Worm (Caenorhabditis elegans) whole organism, L4 larva: Measurements from ENCODE around the gene EEED8.12.

Source experiments
- F10B5.3 ChIP-seq: sonication (generic microtip); optimal IDR thresholded peaks from 2 replicates; lab custom pipeline; 2016; ENCODE audit warnings: mild to moderate bottlenecking, missing genetic modification characterization, missing compliant biosample characterization
- F26F4.8 ChIP-seq: fragments of 200-800 bp; sonication (Bioruptor generic); conservative IDR thresholded peaks from 2 replicates; pipeline ENCODE4 v1.3.6; 2022; ENCODE audit warnings: missing genetic modification characterization, missing compliant biosample characterization
- F49E8.2 ChIP-seq: sonication (generic microtip); optimal IDR thresholded peaks from 2 replicates; lab custom pipeline; 2016; ENCODE audit warnings: missing compliant biosample characterization, mild to moderate bottlenecking, missing genetic modification characterization, borderline replicate concordance
- R02D3.7 ChIP-seq: fragments of 150-350 bp; sonication (generic microtip); optimal IDR thresholded peaks from 3 replicates; lab custom pipeline; 2014; ENCODE audit warnings: missing biosample characterization, missing genetic modification characterization
- T20F7.1 ChIP-seq: fragments of 200-800 bp; sonication (Bioruptor generic); optimal IDR thresholded peaks from 2 replicates; lab custom pipeline; 2018; ENCODE audit warnings: mild to moderate bottlenecking, missing genetic modification characterization, missing compliant biosample characterization
- Y105C5A.15 ChIP-seq: fragments of 200-800 bp; sonication (Bioruptor generic); IDR thresholded peaks from 2 replicates; pipeline ENCODE4 v1.3.6; 2022; ENCODE audit warnings: missing genetic modification characterization, missing compliant biosample characterization
- Y75B8A.6 ChIP-seq: fragments of 200-800 bp; sonication (Bioruptor generic); IDR thresholded peaks from 2 replicates; pipeline ENCODE4 v1.3.6; 2022; ENCODE audit warnings: missing genetic modification reagents, missing genetic modification characterization, missing compliant biosample characterization
- ZK546.5 ChIP-seq, 2 experiments: sonication (generic microtip); optimal IDR thresholded peaks; 2 replicates each; lab custom pipeline; 2017; ENCODE audit warnings: missing biosample characterization in 2 of 2, missing genetic modification characterization in 2 of 2
- ama-1 ChIP-seq: fragments of 150-350 bp; optimal IDR thresholded peaks from 2 replicates; lab custom pipeline; 2014; ENCODE audit warnings: inconsistent platforms, mixed read lengths
- arid-1 ChIP-seq: fragments of 200-800 bp; sonication (Bioruptor generic); conservative IDR thresholded peaks from 2 replicates; pipeline ENCODE4 v1.3.6; 2022; ENCODE audit warnings: missing genetic modification reagents, missing genetic modification characterization, missing compliant biosample characterization
- attf-4 ChIP-seq: sonication (generic microtip); optimal IDR thresholded peaks from 3 replicates; lab custom pipeline; 2017; ENCODE audit warnings: missing biosample characterization, missing genetic modification characterization
- ceh-20 ChIP-seq: fragments of 200-800 bp; sonication (Bioruptor generic); IDR thresholded peaks from 2 replicates; pipeline ENCODE4 v1.3.6; 2022; ENCODE audit warnings: missing genetic modification reagents, missing genetic modification characterization, missing compliant biosample characterization
- ceh-28 ChIP-seq: fragments of 150-350 bp; optimal IDR thresholded peaks from 2 replicates; lab custom pipeline; 2014; ENCODE audit warnings: missing biosample characterization, missing genetic modification reagents, missing genetic modification characterization
- ceh-62 ChIP-seq: sonication (generic microtip); optimal IDR thresholded peaks from 2 replicates; lab custom pipeline; 2017; ENCODE audit warnings: missing biosample characterization, missing genetic modification characterization
- ces-1 ChIP-seq: fragments of 150-350 bp; sonication (generic microtip); optimal IDR thresholded peaks from 4 replicates; lab custom pipeline; 2014; ENCODE audit warnings: missing biosample characterization, missing genetic modification reagents, missing genetic modification characterization
- cey-2 ChIP-seq: sonication (generic microtip); optimal IDR thresholded peaks from 3 replicates; lab custom pipeline; 2017; ENCODE audit warnings: missing genetic modification characterization, mild to moderate bottlenecking, missing compliant biosample characterization, antibody characterized with exemption, borderline replicate concordance; ENCODE audit not compliant: insufficient read depth
- daf-19 ChIP-seq: fragments of 200-800 bp; sonication (Bioruptor generic); conservative IDR thresholded peaks from 2 replicates; pipeline ENCODE4 v1.3.6; 2022; ENCODE audit warnings: missing genetic modification characterization, missing compliant biosample characterization
- daf-8 ChIP-seq: fragments of 200-800 bp; sonication (Bioruptor generic); IDR thresholded peaks from 2 replicates; pipeline ENCODE4 v1.3.6; 2022; ENCODE audit warnings: missing genetic modification characterization, missing compliant biosample characterization
- dmd-6 ChIP-seq: fragments of 200-800 bp; sonication (Bioruptor generic); IDR thresholded peaks from 2 replicates; pipeline ENCODE4 v1.3.6; 2022; ENCODE audit warnings: missing genetic modification reagents, missing genetic modification characterization, missing compliant biosample characterization
- dpl-1 ChIP-seq: fragments of 150-350 bp; optimal IDR thresholded peaks from 2 replicates; lab custom pipeline; 2014; ENCODE audit warnings: missing biosample characterization, missing genetic modification reagents, missing genetic modification characterization
- duxl-1 ChIP-seq: sonication (generic microtip); optimal IDR thresholded peaks from 2 replicates; lab custom pipeline; 2016; ENCODE audit warnings: mild to moderate bottlenecking, missing genetic modification characterization, moderate library complexity, missing compliant biosample characterization; ENCODE audit not compliant: poor library complexity
- dve-1 ChIP-seq: sonication (generic microtip); optimal IDR thresholded peaks from 2 replicates; lab custom pipeline; 2017; ENCODE audit warnings: antibody characterized with exemption, mild to moderate bottlenecking, missing genetic modification characterization, missing compliant biosample characterization; ENCODE audit not compliant: insufficient read depth
- egl-27 ChIP-seq: sonication (generic microtip); optimal IDR thresholded peaks from 3 replicates; lab custom pipeline; 2017; ENCODE audit warnings: missing biosample characterization, missing genetic modification reagents, missing genetic modification characterization
- egl-43 ChIP-seq: fragments of 200-800 bp; sonication (Bioruptor generic); IDR thresholded peaks from 2 replicates; pipeline ENCODE4 v1.3.6; 2022; ENCODE audit warnings: missing genetic modification reagents, missing genetic modification characterization, missing compliant biosample characterization
- fos-1 ChIP-seq: fragments of 150-350 bp; optimal IDR thresholded peaks from 2 replicates; lab custom pipeline; 2014; ENCODE audit warnings: missing biosample characterization, missing genetic modification characterization
- hif-1 ChIP-seq, 2 experiments: sonication (generic microtip); optimal IDR thresholded peaks; 2 replicates each; lab custom pipeline; 2016 to 2017; ENCODE audit warnings: missing compliant biosample characterization in 2 of 2, missing genetic modification characterization in 2 of 2, missing genetic modification reagents in 2 of 2, missing genotype in 2 of 2, mild to moderate bottlenecking in 1 of 2
- hlh-30 ChIP-seq: sonication (generic microtip); optimal IDR thresholded peaks from 2 replicates; lab custom pipeline; 2017; ENCODE audit warnings: antibody characterized with exemption, mild to moderate bottlenecking, missing genetic modification characterization, missing compliant biosample characterization; ENCODE audit not compliant: insufficient read depth
- jun-1 ChIP-seq: fragments of 150-350 bp; optimal IDR thresholded peaks from 2 replicates; lab custom pipeline; 2014; ENCODE audit warnings: missing biosample characterization, missing genetic modification reagents, missing genetic modification characterization
- lin-38 ChIP-seq: fragments of 200-800 bp; sonication (Bioruptor generic); IDR thresholded peaks from 2 replicates; pipeline ENCODE4 v1.3.6; 2022; ENCODE audit warnings: missing genetic modification reagents, missing genetic modification characterization, missing compliant biosample characterization
- lin-39 ChIP-seq: fragments of 150-350 bp; optimal IDR thresholded peaks from 2 replicates; lab custom pipeline; 2014; ENCODE audit warnings: missing biosample characterization, missing genetic modification reagents, missing genetic modification characterization
- lsy-2 ChIP-seq, 2 experiments: fragments of 150-350 bp in 1 of 2; sonication (generic microtip) in 1 of 2; optimal IDR thresholded peaks; 2 replicates each; lab custom pipeline; 2014 to 2017; ENCODE audit warnings: missing biosample characterization in 2 of 2, missing genetic modification characterization in 2 of 2
- madf-9 ChIP-seq: fragments of 200-800 bp; sonication (Bioruptor generic); conservative IDR thresholded peaks from 2 replicates; pipeline ENCODE4 v1.3.6; 2022; ENCODE audit warnings: missing genetic modification reagents, missing genetic modification characterization, missing compliant biosample characterization
- nhr-237 ChIP-seq: sonication (generic microtip); optimal IDR thresholded peaks from 2 replicates; lab custom pipeline; 2017; ENCODE audit warnings: missing biosample characterization, missing genetic modification characterization
- nhr-25 ChIP-seq: sonication (generic microtip); optimal IDR thresholded peaks from 2 replicates; lab custom pipeline; 2017; ENCODE audit warnings: missing genetic modification characterization, mild to moderate bottlenecking, missing compliant biosample characterization, antibody characterized with exemption, moderate library complexity, borderline replicate concordance; ENCODE audit not compliant: insufficient read depth
- nhr-28 ChIP-seq: fragments of 150-350 bp; optimal IDR thresholded peaks from 2 replicates; lab custom pipeline; 2014; ENCODE audit warnings: missing biosample characterization, missing genetic modification characterization
- nhr-42 ChIP-seq: fragments of 200-800 bp; sonication (Bioruptor generic); IDR thresholded peaks from 2 replicates; pipeline ENCODE4 v1.3.6; 2022; ENCODE audit warnings: missing genetic modification characterization, missing compliant biosample characterization
- pha-4 ChIP-seq, 2 experiments: fragments of 150-350 bp in 1 of 2; fragments of 200-800 bp in 1 of 2; sonication (Bioruptor generic) in 1 of 2; IDR thresholded peaks in 1 of 2; optimal IDR thresholded peaks in 1 of 2; 2 replicates each; pipeline versions ENCODE4 v1.3.6 to Lab custom; 2014 to 2022; ENCODE audit warnings: missing genetic modification characterization in 2 of 2, missing genetic modification reagents in 2 of 2, missing biosample characterization in 1 of 2, missing compliant biosample characterization in 1 of 2
- pqm-1 ChIP-seq: sonication (generic microtip); optimal IDR thresholded peaks from 2 replicates; lab custom pipeline; 2017; ENCODE audit warnings: missing biosample characterization, missing genetic modification characterization
- sdz-12 ChIP-seq: fragments of 200-800 bp; sonication (Bioruptor generic); optimal IDR thresholded peaks from 2 replicates; lab custom pipeline; 2018; ENCODE audit warnings: mild to moderate bottlenecking, missing genetic modification characterization, missing compliant biosample characterization
- tag-97 ChIP-seq: fragments of 200-800 bp; sonication (Bioruptor generic); IDR thresholded peaks from 2 replicates; pipeline ENCODE4 v1.3.6; 2022; ENCODE audit warnings: missing genetic modification characterization, missing compliant biosample characterization
- tra-1 ChIP-seq: fragments of 200-800 bp; sonication (Bioruptor generic); IDR thresholded peaks from 2 replicates; pipeline ENCODE4 v1.3.6; 2022; ENCODE audit warnings: missing genetic modification reagents, missing genetic modification characterization, missing compliant biosample characterization
- unc-39 ChIP-seq: sonication (generic microtip); optimal IDR thresholded peaks from 2 replicates; lab custom pipeline; 2017; ENCODE audit warnings: missing biosample characterization, missing genetic modification characterization
- unc-62 ChIP-seq, 3 experiments: fragments of 150-350 bp in 1 of 3; sonication (generic microtip); optimal IDR thresholded peaks in 2 of 3; peaks in 1 of 3; 1 replicate in 1 of 3; 2 replicates in 2 of 3; lab custom pipeline; 2014 to 2017; ENCODE audit warnings: missing biosample characterization in 3 of 3, missing genetic modification characterization in 3 of 3, missing genetic modification reagents in 3 of 3, missing genotype in 1 of 3
- vab-7 ChIP-seq: fragments of 200-800 bp; sonication (Bioruptor generic); IDR thresholded peaks from 2 replicates; pipeline ENCODE4 v1.3.6; 2022; ENCODE audit warnings: missing genetic modification reagents, missing genetic modification characterization, missing compliant biosample characterization
- zag-1 ChIP-seq: fragments of 150-350 bp; optimal IDR thresholded peaks from 2 replicates; lab custom pipeline; 2014; ENCODE audit warnings: missing biosample characterization, missing genetic modification characterization
- zfp-3 ChIP-seq: fragments of 200-800 bp; sonication (Bioruptor generic); conservative IDR thresholded peaks from 2 replicates; pipeline ENCODE4 v1.3.6; 2022; ENCODE audit warnings: missing genetic modification reagents, missing genetic modification characterization, missing compliant biosample characterization
- zip-2 ChIP-seq: fragments of 150-350 bp; optimal IDR thresholded peaks from 2 replicates; lab custom pipeline; 2014; ENCODE audit warnings: missing biosample characterization, missing genetic modification characterization

Gene EEED8.12

DNA sequence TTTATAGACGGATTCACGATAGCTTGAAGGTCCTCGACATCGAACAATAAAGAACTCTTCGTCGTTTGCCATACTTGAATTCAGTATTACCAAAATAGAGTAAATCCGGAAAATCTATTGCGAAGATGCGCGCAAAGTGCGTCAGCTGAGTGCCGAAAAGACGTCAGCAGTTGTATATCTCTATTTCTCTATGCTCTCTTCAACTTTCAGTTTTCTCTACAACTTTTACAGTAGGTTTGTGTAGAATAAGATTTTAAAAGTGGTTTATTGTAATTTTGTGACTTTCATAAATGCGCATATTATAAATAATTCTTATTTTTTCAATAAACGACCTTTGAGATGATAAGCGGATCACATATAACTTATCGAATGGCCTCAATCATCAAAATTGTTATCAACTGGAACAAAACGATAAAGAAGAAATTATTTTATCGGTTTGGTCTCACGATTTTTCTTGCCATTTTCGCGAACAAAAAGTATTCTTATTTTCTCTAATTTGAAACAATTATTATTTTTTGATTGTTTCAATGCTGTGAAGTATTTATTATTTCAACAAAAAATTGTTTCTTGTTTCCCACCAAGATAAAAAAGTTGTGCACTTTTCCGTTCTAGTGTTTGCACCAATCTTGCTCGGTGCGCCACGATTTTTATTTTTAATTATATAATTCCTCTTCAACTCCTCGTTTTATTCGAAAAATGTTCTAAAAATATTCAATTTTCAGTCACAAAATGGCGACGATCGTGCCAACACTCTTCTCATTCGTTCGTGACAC is 35.4 kb downstream of the EEED8.12 start, which contains the start of the genes agt-2 and F09E5.3 (continued):
- TF ChIP-seq tag-97 (no peak), nhr-28 (peak; percentile 34), madf-9 (GFP tag; lab: Robert Waterston, UW) (0 out of 2 replicates have a peak, but pooled peaks have one; percentile 17), T20F7.1 (GFP tag; lab: Kevin White, UChicago) (peak; percentile 80), pha-4 (GFP tag; IDR thresholded peaks at IDR 0.05; lab: Robert Waterston, UW) (peak; percentile 65), pha-4 (tag; optimal IDR thresholded peaks at IDR 0.05; lab: Kevin White, UChicago) (peak; percentile 15), F49E8.2 (no peak), F10B5.3 (tag; lab: Kevin White, UChicago) (peak; percentile 65), fos-1 (tag; lab: Kevin White, UChicago) (no peak), ZK546.5 (tag; optimal IDR thresholded peaks at IDR 0.05; lab: Kevin White, UChicago) (no peak), lsy-2 (tag; optimal IDR thresholded peaks at IDR 0.05; lab: Kevin White, UChicago) (peak; percentile 68 to 96), F26F4.8 (GFP tag; lab: Robert Waterston, UW) (no peak), unc-62 (GFP tag; optimal IDR thresholded peaks at IDR 0.05 in 1 of 2; lab: Kevin White, UChicago) (peak in 1 of 2 experiments; percentile 88), unc-62 (tag; optimal IDR thresholded peaks at IDR 0.05; lab: Kevin White, UChicago) (no peak), nhr-42 (GFP tag; lab: Robert Waterston, UW) (0 out of 2 replicates have a peak, but pooled peaks have one; percentile 17), Y105C5A.15 (GFP tag; lab: Robert Waterston, UW) (no peak), arid-1 (GFP tag; lab: Robert Waterston, UW) (peak; percentile 54; the same call in 1 of the 2 replicates), ceh-62 (tag; lab: Kevin White, UChicago) (no peak), egl-27 (tag; lab: Kevin White, UChicago) (no peak), zag-1 (no peak), lin-38 (GFP tag; lab: Robert Waterston, UW) (peak; percentile 86), R02D3.7 (tag; lab: Kevin White, UChicago) (no peak), hif-1 (tag; optimal IDR thresholded peaks at IDR 0.05; lab: Kevin White, UChicago) (peak in 1 of 2 experiments; percentile 58), ama-1 (lab: Kevin White, UChicago) (no peak), dpl-1 (GFP tag; lab: Kevin White, UChicago) (peak; percentile 87), duxl-1 (tag; lab: Kevin White, UChicago) (peak; percentile 58), ceh-28 (tag; lab: Kevin White, UChicago) (no peak), zfp-3 (GFP tag; lab: Robert Waterston, UW) (peak; percentile 74), cey-2 (no peak), nhr-237 (tag; lab: Kevin White, UChicago) (no peak), daf-19 (GFP tag; lab: Robert Waterston, UW) (peak; percentile 79; the same call in 1 of the 2 replicates), vab-7 (GFP tag; lab: Robert Waterston, UW) (no peak), ces-1 (GFP tag; lab: Kevin White, UChicago) (peak; percentile 32), dve-1 (peak; percentile 91), dmd-6 (GFP tag; lab: Robert Waterston, UW) (peak; percentile 83), jun-1 (no peak), hlh-30 (tag; lab: Kevin White, UChicago) (peak; percentile 81), zip-2 (tag; lab: Kevin White, UChicago) (peak; percentile 48), pqm-1 (tag; lab: Kevin White, UChicago) (peak; percentile 74), daf-8 (GFP tag; lab: Robert Waterston, UW) (no peak), tra-1 (GFP tag; lab: Robert Waterston, UW) (peak; percentile 47), unc-39 (tag; lab: Kevin White, UChicago) (no peak), ceh-20 (GFP tag; lab: Robert Waterston, UW) (peak; percentile 85), sdz-12 (GFP tag; lab: Kevin White, UChicago) (no peak), nhr-25 (tag; lab: Kevin White, UChicago) (peak; percentile 73), lin-39 (no peak), attf-4 (tag; lab: Kevin White, UChicago) (no peak), Y75B8A.6 (no peak), egl-43 (GFP tag; lab: Robert Waterston, UW) (no peak)
